Fruit fly (Drosophila melanogaster) ovary, adult (tissue): ENCODE results near the gene CG10694.

Experiments used
- CG17801 ChIP-seq: fragments of 200-800 bp; optimal IDR thresholded peaks from 2 replicates; lab custom pipeline; 2019; ENCODE audit warnings: missing biosample characterization, mild to moderate bottlenecking, missing genetic modification characterization, moderate library complexity; ENCODE audit not compliant: partially characterized antibody

CG10694 gene

DNA sequence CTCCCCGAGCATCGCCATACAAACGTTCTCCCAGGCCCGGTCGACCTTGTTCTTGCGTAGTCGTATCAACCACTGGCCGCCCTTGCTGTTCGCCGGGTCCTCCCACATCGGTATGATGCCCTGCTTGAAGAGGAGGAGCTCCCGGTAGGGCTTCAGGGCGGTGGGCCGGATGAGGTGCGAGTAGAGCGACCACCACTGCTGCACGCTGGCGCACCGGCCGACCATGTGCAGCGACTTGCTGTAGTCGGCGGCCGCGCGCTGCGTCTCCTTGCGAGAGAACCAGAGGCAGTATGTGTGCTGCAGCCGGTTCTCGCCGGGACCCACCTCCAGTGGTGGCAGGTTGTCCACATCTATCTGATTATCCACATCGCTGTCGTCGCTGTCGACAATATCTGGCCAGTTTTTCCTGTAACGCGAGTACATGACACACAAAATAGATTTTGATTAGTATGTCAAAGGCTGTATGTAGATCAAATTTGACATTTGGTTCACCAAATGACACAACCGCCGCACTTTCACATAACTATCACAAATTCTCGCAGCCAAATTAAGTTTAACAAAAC, at the start of gene CG10694:
CG10694 (plus strand) TSS at position 513 of the 563 bp plus-strand sequence.
- no peak for TF ChIP-seq CG17801

DNA sequence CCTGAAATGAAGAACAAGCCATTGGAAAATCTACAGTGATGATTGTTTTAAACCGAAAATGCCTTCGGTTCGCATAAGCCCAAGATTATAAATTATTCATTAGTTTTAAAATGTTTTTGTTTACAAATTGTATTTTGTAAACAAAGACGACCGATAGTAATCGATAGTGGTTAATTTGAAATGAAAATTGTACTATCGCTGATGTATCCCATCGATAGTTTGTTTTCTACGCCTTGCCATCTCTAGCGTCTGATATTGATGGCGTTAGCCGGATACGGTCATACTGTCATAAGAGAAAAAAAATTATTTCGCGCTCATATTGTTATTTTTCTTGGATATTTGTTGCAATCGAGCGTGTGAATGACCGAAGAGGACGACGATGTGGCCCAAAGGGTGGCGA, 49.1 kb upstream of the CG10694 start, which contains the start of gene SMC1:
SMC1 (plus strand) TSS at position 247 of the 400 bp plus-strand sequence.
- peak; percentile 48 for TF ChIP-seq CG17801

dm6 chr3R:24065718-24066117, 41.5 kb upstream of the CG10694 start:
- no peak for TF ChIP-seq CG17801

dm6 chr3R:24068830-24069229, 38.4 kb upstream of the CG10694 start:
- TF ChIP-seq CG17801: no peak

DNA sequence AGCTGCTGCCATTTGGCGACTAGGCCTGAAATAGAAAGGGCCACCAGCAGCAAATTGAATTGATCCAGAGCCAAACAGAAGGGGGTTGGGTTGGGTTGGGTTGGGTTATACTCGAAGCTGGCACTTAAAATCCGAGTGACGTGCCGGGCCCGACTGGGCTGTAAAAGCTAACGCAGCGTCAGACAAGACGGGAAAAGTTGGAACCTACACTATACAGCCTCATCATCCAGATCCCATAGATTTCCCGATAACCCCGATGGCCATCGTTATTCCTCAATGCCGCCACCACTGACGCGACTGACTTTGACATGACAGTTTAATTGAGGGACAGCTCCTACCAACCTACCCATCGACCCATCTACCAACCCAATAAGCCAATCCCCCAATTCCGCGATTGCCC, 37.2 kb upstream of the CG10694 start:
- TF ChIP-seq CG17801: no peak

- no peak for TF ChIP-seq CG17801
Observed at dm6 chr3R:24073703-24074102, 33.5 kb upstream of the CG10694 start.

dm6 chr3R:24079110-24079509, 28.1 kb upstream of the CG10694 start:
- TF ChIP-seq CG17801: peak; percentile 60

dm6 chr3R:24079613-24080012, 27.6 kb upstream of the CG10694 start:
- no peak for TF ChIP-seq CG17801

DNA sequence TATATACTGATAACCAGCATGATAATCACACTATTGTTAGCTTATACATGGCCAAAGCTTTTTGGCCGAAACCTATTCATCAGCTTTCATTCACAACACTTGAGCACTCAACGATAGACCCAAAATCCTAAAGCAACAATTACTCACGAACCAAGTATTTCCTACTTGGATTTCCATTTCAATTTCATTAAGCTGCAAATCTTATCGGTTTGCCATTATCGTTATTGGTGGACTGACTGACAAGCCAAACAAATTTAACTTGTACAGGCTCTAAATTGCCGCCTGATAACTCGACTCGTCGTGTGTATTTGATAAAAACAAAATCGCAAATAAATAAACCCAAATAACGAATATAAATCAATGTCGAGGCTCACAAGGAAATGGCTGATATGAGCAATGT, 22.2 kb upstream of the CG10694 start:
- no peak for TF ChIP-seq CG17801

DNA sequence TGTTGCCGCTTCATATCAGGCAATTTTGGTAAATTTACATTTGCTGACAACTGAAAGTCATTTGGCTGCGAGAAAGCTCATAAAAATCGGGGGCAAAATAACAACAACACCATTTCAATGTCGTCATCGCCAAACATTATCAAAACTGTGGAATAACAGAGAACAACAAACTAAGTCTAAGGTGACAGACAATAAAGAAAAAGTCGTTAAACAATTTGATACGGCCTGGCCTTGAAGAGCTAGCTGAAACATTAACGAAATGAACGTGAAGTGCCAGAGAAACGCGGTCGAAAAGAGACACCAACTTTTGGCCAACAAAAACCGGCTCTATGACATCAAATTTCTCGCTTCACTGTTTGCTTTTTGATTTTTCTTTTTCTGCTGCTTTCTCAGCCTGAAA, 17.0 kb upstream of the CG10694 start:
- TF ChIP-seq CG17801: no peak

DNA sequence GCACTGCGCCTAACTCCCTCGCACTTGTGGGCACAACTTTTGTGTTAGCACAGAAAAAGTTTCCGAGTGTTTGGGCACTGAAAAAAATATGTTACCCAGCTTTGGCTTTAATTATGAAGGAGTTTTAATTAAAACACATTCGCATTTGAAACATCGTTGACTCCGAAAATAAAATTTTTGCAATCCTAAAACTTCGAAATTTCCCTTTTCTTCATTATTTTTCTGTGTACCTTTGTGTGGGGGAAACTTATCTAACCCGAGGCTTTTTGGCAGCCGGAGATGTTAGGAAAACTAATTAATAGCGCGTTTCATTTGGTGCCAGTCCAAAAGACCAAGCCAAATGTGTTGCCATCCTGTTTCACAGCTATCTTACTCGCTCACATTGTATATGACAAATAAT, 15.5 kb upstream of the CG10694 start:
- no peak for TF ChIP-seq CG17801

dm6 chr3R:24092590-24093151, 14.5 kb upstream of the CG10694 start:
- TF ChIP-seq CG17801: no peak

dm6 chr3R:24093430-24093829, 13.8 kb upstream of the CG10694 start:
- no peak for TF ChIP-seq CG17801

DNA sequence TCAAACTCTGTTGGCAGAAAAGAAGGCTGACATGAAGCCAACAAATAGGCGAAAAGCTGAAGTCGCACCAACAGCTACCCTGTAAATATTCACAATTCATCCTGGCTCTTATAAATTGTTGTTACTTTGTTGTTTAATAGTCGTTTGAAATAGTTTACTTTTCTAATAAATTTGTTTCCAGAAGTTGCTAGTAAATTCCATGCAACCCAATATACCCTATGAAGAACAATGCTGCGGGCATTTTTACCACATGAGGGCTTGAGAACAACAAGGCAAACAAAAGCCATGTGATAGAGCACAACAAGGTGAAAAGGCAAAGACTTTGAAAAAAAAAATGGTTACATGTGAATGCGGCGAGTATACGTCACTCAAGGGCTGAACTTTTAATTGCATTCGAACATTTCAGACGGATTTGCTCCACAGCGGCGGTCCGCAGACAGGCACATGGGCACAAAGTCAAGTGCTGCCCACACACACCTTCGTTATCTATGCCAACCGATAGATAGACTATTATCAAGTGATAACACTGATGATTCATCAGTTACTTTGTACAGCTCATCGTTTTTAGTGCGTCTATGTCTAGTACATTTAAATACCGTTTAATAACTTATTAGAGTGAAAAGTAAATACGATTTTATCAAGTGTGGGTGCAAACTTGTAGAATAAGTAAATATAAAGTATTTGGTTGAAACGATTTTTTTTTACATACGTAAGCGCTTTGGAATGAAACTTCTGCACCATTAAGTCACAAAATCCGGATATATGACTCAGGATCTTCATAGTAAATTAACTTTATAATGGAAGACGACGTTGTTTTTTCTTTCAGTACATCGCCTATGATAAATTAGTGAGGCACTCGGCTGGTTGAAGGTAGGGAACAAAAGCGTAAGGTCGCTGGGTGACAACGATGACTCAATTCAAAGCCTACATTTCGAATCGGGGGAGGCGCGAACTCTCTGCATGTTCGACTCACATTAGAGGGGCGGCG, 7.9 kb upstream of the CG10694 start:
- TF ChIP-seq CG17801: peak; percentile 60

DNA sequence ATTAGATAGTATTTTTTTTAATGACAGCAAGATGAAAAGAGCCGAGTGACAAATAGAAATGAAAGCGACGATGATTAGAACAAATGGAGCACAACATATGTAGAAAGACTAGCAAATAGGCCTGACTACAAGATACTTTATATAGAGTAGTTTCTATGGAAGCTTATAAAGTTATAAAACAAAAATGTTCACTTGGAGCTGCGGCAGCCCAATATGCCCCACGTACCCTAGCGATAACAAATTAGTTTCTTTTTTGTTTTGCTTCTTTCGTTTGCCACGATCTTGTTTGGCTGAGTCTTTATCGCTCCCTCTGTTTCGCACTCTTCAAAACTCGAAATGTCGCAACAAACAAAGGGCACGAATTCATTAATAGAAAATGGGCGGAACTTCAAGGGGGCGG, 6.5 kb upstream of the CG10694 start:
- TF ChIP-seq CG17801: no peak

DNA sequence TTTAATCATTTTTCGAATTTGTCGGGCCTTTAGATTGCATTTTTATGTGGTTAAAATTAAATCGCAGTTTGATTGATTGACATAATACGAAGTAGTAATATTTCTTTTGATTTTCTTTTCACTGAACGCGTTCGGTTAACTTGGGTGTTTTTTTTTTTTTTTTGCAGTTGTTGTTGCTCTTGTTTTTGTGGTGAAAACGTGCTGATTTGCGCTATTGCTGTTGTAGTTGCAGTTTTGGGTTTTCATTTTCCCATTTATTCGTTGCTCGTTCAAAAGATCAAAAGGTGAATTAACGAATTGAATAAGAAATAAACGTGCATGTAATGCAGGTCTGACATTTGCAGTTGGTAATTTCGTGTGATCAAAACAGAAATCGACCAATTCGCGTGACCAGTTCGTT, 5.8 kb upstream of the CG10694 start:
- peak; percentile 74 for TF ChIP-seq CG17801

DNA sequence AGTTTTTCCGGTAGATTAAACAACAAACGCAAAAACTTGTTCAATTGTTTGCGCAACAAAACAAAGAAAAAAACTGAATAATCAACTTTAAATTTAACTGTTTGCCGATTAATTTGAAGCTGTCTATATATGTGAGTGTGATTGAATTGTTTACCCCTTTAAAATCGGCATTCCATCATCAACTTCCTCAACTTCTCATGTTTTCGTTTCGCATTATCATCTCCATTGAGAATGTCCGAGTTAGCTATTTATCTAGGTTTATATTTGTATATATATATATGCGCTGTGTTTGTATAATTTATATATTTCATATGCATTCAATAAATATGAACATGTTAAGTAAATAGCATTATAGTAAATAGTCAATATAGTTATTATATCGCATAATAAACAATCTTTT, 4.8 kb upstream of the CG10694 start:
- no peak for TF ChIP-seq CG17801

dm6 chr3R:24103708-24104107, 3.5 kb upstream of the CG10694 start:
- no peak for TF ChIP-seq CG17801
